Worm (Caenorhabditis elegans) whole organism, mixed stage, embryonic: Measurements from ENCODE around the gene sde-2.

ENCODE experiments used
- bed-3 ChIP-seq: fragments of 200-800 bp; sonication (Bioruptor generic); optimal IDR thresholded peaks from 3 replicates; lab custom pipeline; 2018; ENCODE audit warnings: mild to moderate bottlenecking, missing genetic modification characterization, moderate library complexity, missing compliant biosample characterization
- blmp-1 ChIP-seq: fragments of 150-350 bp; optimal IDR thresholded peaks from 2 replicates; lab custom pipeline; 2014; ENCODE audit warnings: missing biosample characterization, missing genetic modification characterization
- ceh-39 ChIP-seq: fragments of 150-350 bp; optimal IDR thresholded peaks from 2 replicates; lab custom pipeline; 2014; ENCODE audit warnings: missing biosample characterization, missing genetic modification characterization
- ceh-43 ChIP-seq: fragments of 200-800 bp; sonication (Bioruptor generic); optimal IDR thresholded peaks from 2 replicates; lab custom pipeline; 2018; ENCODE audit warnings: mild to moderate bottlenecking, missing genetic modification characterization, moderate library complexity, missing compliant biosample characterization
- ceh-83 ChIP-seq: fragments of 200-800 bp; sonication (Bioruptor generic); optimal IDR thresholded peaks from 2 replicates; lab custom pipeline; 2018; ENCODE audit warnings: mild to moderate bottlenecking, missing genetic modification characterization, missing compliant biosample characterization
- ces-1 ChIP-seq: fragments of 150-350 bp; optimal IDR thresholded peaks from 2 replicates; lab custom pipeline; 2014; ENCODE audit warnings: missing biosample characterization, missing genetic modification reagents, missing genetic modification characterization
- elt-3 ChIP-seq: fragments of 150-350 bp; optimal IDR thresholded peaks from 2 replicates; lab custom pipeline; 2014; ENCODE audit warnings: missing biosample characterization, missing genetic modification characterization
- flh-1 ChIP-seq: fragments of 200-800 bp; sonication (Bioruptor generic); optimal IDR thresholded peaks from 2 replicates; lab custom pipeline; 2018; ENCODE audit warnings: mild to moderate bottlenecking, missing genetic modification characterization, moderate library complexity, missing compliant biosample characterization
- ham-2 ChIP-seq: fragments of 200-800 bp; sonication (Bioruptor generic); optimal IDR thresholded peaks from 2 replicates; lab custom pipeline; 2018; ENCODE audit warnings: mild to moderate bottlenecking, missing genetic modification characterization, missing compliant biosample characterization
- hlh-1 ChIP-seq: fragments of 150-350 bp; optimal IDR thresholded peaks from 2 replicates; lab custom pipeline; 2014; ENCODE audit warnings: missing biosample characterization, missing genetic modification reagents, missing genetic modification characterization
- lin-32 ChIP-seq: fragments of 200-800 bp; sonication (Bioruptor generic); optimal IDR thresholded peaks from 2 replicates; lab custom pipeline; 2018; ENCODE audit warnings: mild to moderate bottlenecking, missing genetic modification characterization, missing compliant biosample characterization
- lsy-2 ChIP-seq: fragments of 150-350 bp; optimal IDR thresholded peaks from 2 replicates; lab custom pipeline; 2014; ENCODE audit warnings: missing biosample characterization, missing genetic modification characterization
- mab-5 ChIP-seq: fragments of 150-350 bp; optimal IDR thresholded peaks from 2 replicates; lab custom pipeline; 2014; ENCODE audit warnings: missing biosample characterization, missing genetic modification characterization
- mep-1 ChIP-seq: fragments of 150-350 bp; optimal IDR thresholded peaks from 2 replicates; lab custom pipeline; 2017; ENCODE audit warnings: missing biosample characterization, missing genetic modification reagents, missing genetic modification characterization, inconsistent platforms
- nhr-12 ChIP-seq: fragments of 150-350 bp; optimal IDR thresholded peaks from 2 replicates; lab custom pipeline; 2014; ENCODE audit warnings: missing biosample characterization, missing genetic modification characterization
- nhr-2 ChIP-seq: fragments of 150-350 bp; optimal IDR thresholded peaks from 2 replicates; lab custom pipeline; 2014; ENCODE audit warnings: missing biosample characterization, missing genetic modification characterization
- nhr-237 ChIP-seq: fragments of 150-350 bp; optimal IDR thresholded peaks from 2 replicates; lab custom pipeline; 2014; ENCODE audit warnings: missing biosample characterization, missing genetic modification characterization
- nhr-28 ChIP-seq: fragments of 150-350 bp; optimal IDR thresholded peaks from 2 replicates; lab custom pipeline; 2014; ENCODE audit warnings: missing biosample characterization, missing genetic modification characterization
- nhr-76 ChIP-seq: sonication (generic microtip); optimal IDR thresholded peaks from 2 replicates; lab custom pipeline; 2017; ENCODE audit warnings: missing biosample characterization, missing genetic modification characterization
- pha-4 ChIP-seq: fragments of 150-350 bp; optimal IDR thresholded peaks from 2 replicates; lab custom pipeline; 2018; ENCODE audit warnings: missing biosample characterization, missing genetic modification reagents, missing genetic modification characterization
- sem-2 ChIP-seq: fragments of 200-800 bp; sonication (Bioruptor generic); optimal IDR thresholded peaks from 2 replicates; lab custom pipeline; 2018; ENCODE audit warnings: mild to moderate bottlenecking, missing genetic modification characterization, missing compliant biosample characterization
- snpc-4 ChIP-seq: fragments of 150-350 bp; optimal IDR thresholded peaks from 2 replicates; lab custom pipeline; 2014; ENCODE audit warnings: missing biosample characterization, missing genetic modification characterization
- sptf-1 ChIP-seq: sonication (generic microtip); optimal IDR thresholded peaks from 2 replicates; lab custom pipeline; 2017; ENCODE audit warnings: mild to moderate bottlenecking, missing genetic modification characterization, moderate library complexity, missing compliant biosample characterization
- tbx-8 ChIP-seq: fragments of 200-800 bp; sonication (Bioruptor generic); optimal IDR thresholded peaks from 2 replicates; lab custom pipeline; 2018; ENCODE audit warnings: mild to moderate bottlenecking, missing genetic modification characterization, moderate library complexity, missing compliant biosample characterization
- unc-120 ChIP-seq: sonication (generic microtip); optimal IDR thresholded peaks from 2 replicates; lab custom pipeline; 2017; ENCODE audit warnings: missing genetic modification characterization, missing compliant biosample characterization; ENCODE audit not compliant: poor library complexity, severe bottlenecking
- unc-39 ChIP-seq: fragments of 150-350 bp; optimal IDR thresholded peaks from 2 replicates; lab custom pipeline; 2014; ENCODE audit warnings: missing biosample characterization, missing genetic modification characterization
- unc-62 ChIP-seq: fragments of 150-350 bp; optimal IDR thresholded peaks from 2 replicates; lab custom pipeline; 2014; ENCODE audit warnings: missing biosample characterization, missing genetic modification reagents, missing genetic modification characterization
- zip-8 ChIP-seq: fragments of 150-350 bp; optimal IDR thresholded peaks from 2 replicates; lab custom pipeline; 2014; ENCODE audit warnings: missing biosample characterization, missing genetic modification characterization

sde-2 gene

ce11 chrV:13659219-13659618 is 31.8 kb downstream of the sde-2 start:
- TF ChIP-seq bed-3 (GFP tag; lab: Kevin White, UChicago) = no peak

ce11 chrV:13660115-13660514 is 32.7 kb downstream of the sde-2 start:
- no peak for TF ChIP-seq nhr-76 (tag; lab: Kevin White, UChicago)
- TF ChIP-seq nhr-28 (tag; lab: Kevin White, UChicago) = no peak
- TF ChIP-seq mab-5 = no peak
- no peak for TF ChIP-seq flh-1
- TF ChIP-seq mep-1 (tag; lab: Kevin White, UChicago) = no peak
- TF ChIP-seq lsy-2 (tag; lab: Kevin White, UChicago) = no peak
- TF ChIP-seq blmp-1 = no peak
- no peak for TF ChIP-seq snpc-4 (tag; lab: Kevin White, UChicago)
- no peak for TF ChIP-seq sptf-1 (tag; lab: Kevin White, UChicago)
- no peak for TF ChIP-seq unc-62
- TF ChIP-seq tbx-8 (GFP tag; lab: Kevin White, UChicago) = no peak
- no peak for TF ChIP-seq unc-120
- TF ChIP-seq hlh-1 (tag; lab: Kevin White, UChicago) = no peak
- TF ChIP-seq ceh-83 (GFP tag; lab: Kevin White, UChicago) = no peak
- TF ChIP-seq, all 35 proteins: peak for 0

DNA sequence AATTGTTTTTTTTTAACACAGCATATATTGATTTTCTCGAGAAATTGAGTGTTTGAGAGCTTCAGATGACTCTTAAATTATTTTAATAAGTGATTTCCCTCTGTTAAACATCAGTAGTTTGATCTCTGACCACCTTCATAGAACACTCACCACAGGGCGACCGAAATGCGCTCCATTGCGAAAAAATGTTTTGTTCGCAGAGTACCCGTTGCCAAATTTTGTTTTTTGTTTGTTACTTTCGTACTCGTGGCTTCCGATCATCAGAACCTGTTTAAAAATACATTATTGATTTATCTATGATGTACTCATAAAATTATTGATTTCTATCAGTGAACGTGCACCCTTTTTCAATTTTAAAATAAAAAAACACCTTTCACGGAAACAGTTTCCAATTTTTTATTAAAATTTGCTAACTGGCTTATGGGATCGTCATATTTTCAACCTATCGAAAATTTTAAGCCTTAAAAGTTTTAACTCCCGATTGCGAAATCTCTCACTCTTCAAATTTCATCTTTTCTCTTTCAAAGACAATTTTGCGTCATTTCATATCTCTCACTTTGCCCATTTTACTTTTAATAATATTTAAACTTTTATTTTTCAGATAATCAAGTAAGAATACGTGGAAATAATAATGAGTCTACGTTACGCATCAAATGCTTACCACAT is 33.4 kb downstream of the sde-2 start, which contains the start of gene letm-1:
Gene letm-1, plus strand, starts transcription at position 598 of the 666 bp plus-strand sequence.
- TF ChIP-seq ces-1 (GFP tag; lab: Kevin White, UChicago) (no peak), nhr-28 (tag; lab: Kevin White, UChicago) (no peak), mep-1 (tag; lab: Kevin White, UChicago) (peak; percentile 4), nhr-2 (tag; lab: Kevin White, UChicago) (no peak), bed-3 (GFP tag; lab: Kevin White, UChicago) (no peak)
- TF ChIP-seq, all 35 proteins: peak for 1

- TF ChIP-seq snpc-4 (tag; lab: Kevin White, UChicago) = no peak
- TF ChIP-seq mep-1 (tag; lab: Kevin White, UChicago) = peak; percentile 30
Measured at ce11 chrV:13664340-13664916, 37.1 kb downstream of the sde-2 start.

DNA sequence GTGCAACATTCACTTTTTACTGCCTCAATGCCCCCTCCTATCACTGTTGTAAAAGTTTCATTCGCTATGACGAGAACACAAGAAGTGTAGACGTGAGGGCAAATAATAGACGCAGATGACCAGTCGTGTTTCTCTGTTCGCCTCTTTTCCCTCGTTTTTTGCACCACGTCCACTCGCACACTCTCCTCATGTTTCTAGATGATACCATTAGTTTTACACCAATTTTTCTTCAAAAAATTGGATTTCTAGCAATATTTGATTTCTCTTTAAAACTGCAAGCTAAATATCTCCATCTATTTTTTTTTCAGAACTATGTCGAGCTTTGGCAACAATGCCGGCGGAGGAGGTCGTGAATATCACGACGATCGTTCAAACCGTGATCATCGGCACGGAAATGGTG is 37.7 kb downstream of the sde-2 start, which contains the start of gene rde-12:
Gene rde-12, plus strand, starts transcription at position 301 of the 400 bp plus-strand sequence.
- peak; percentile 33 for TF ChIP-seq hlh-1 (tag; lab: Kevin White, UChicago)
- TF ChIP-seq nhr-2 (tag; lab: Kevin White, UChicago) = peak; percentile 26
- no peak for TF ChIP-seq ceh-83 (GFP tag; lab: Kevin White, UChicago)
- no peak for TF ChIP-seq nhr-28 (tag; lab: Kevin White, UChicago)
- TF ChIP-seq snpc-4 (tag; lab: Kevin White, UChicago) = no peak
- TF ChIP-seq, all 35 proteins: peak for 2

- no peak for TF ChIP-seq ceh-39
- TF ChIP-seq ces-1 (GFP tag; lab: Kevin White, UChicago) = no peak
- TF ChIP-seq, all 35 proteins: peak for 0
Measured at ce11 chrV:13666460-13666859, 39.1 kb downstream of the sde-2 start.

ce11 chrV:13668337-13668736 is 41.0 kb downstream of the sde-2 start:
- no peak for TF ChIP-seq snpc-4 (tag; lab: Kevin White, UChicago)
- TF ChIP-seq sptf-1 (tag; lab: Kevin White, UChicago) = peak; percentile 13

DNA sequence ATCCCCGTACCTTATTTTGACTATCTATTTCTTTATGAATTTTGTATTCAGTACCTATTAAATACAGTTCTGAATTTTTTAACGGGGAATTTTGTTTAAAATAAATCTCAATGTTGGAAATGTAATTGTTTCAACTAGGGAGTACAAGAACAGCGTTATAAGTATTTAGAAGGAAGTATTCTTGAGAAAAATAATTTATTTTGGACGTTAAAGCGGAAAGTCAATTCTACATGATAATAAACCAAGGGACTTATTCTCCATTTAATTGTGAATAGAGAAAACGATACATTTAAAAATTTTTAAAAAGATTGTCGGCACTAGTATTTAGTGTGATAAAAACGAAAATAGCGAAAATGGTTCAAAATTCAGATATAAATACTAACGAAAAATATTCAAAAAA is 41.8 kb downstream of the sde-2 start:
- TF ChIP-seq lsy-2 (tag; lab: Kevin White, UChicago) = no peak
- no peak for TF ChIP-seq nhr-237 (tag; lab: Kevin White, UChicago)
- TF ChIP-seq bed-3 (GFP tag; lab: Kevin White, UChicago) = no peak
- TF ChIP-seq ceh-43 (GFP tag; lab: Kevin White, UChicago) = no peak
- TF ChIP-seq tbx-8 (GFP tag; lab: Kevin White, UChicago) = no peak
- TF ChIP-seq elt-3 = no peak
- TF ChIP-seq pha-4 (tag; lab: Kevin White, UChicago) = no peak
- TF ChIP-seq unc-120 = no peak
- TF ChIP-seq unc-39 (tag; lab: Kevin White, UChicago) = no peak
- no peak for TF ChIP-seq ces-1 (GFP tag; lab: Kevin White, UChicago)
- no peak for TF ChIP-seq zip-8 (tag; lab: Kevin White, UChicago)
- TF ChIP-seq sem-2 (GFP tag; lab: Kevin White, UChicago) = no peak
- TF ChIP-seq lin-32 = no peak
- TF ChIP-seq ceh-39 = no peak
- TF ChIP-seq nhr-28 (tag; lab: Kevin White, UChicago) = no peak
- TF ChIP-seq nhr-12 (tag; lab: Kevin White, UChicago) = no peak
- TF ChIP-seq unc-62 = no peak
- no peak for TF ChIP-seq ceh-83 (GFP tag; lab: Kevin White, UChicago)
- TF ChIP-seq blmp-1 = no peak
- TF ChIP-seq ham-2 = no peak
